Worm (Caenorhabditis elegans) whole organism, L3 larva: Measurements from ENCODE around the gene fbxa-183.

ENCODE experiments used
- R02D3.7 ChIP-seq: fragments of 150-350 bp; optimal IDR thresholded peaks from 2 replicates; lab custom pipeline; 2014; ENCODE audit warnings: missing biosample characterization, missing genetic modification characterization
- ZK546.5 ChIP-seq: sonication (generic microtip); optimal IDR thresholded peaks from 2 replicates; lab custom pipeline; 2017; ENCODE audit warnings: missing biosample characterization, missing genetic modification characterization
- aly-2 ChIP-seq: fragments of 150-350 bp; optimal IDR thresholded peaks from 2 replicates; lab custom pipeline; 2014; ENCODE audit warnings: missing biosample characterization, missing genetic modification characterization
- ama-1 ChIP-seq: fragments of 150-350 bp; optimal IDR thresholded peaks from 2 replicates; lab custom pipeline; 2018
- ceh-16 ChIP-seq: sonication (generic microtip); optimal IDR thresholded peaks from 2 replicates; lab custom pipeline; 2017; ENCODE audit warnings: missing biosample characterization, missing genetic modification characterization
- ceh-28 ChIP-seq: fragments of 150-350 bp; optimal IDR thresholded peaks from 2 replicates; lab custom pipeline; 2014; ENCODE audit warnings: missing biosample characterization, missing genetic modification reagents, missing genetic modification characterization
- ceh-82 ChIP-seq: fragments of 150-350 bp; optimal IDR thresholded peaks from 2 replicates; lab custom pipeline; 2014; ENCODE audit warnings: missing biosample characterization, missing genetic modification characterization
- ceh-9 ChIP-seq: sonication (generic microtip); optimal IDR thresholded peaks from 2 replicates; lab custom pipeline; 2018; ENCODE audit warnings: missing biosample characterization, missing genetic modification characterization
- daf-12 ChIP-seq: fragments of 150-350 bp; optimal IDR thresholded peaks from 2 replicates; lab custom pipeline; 2014; ENCODE audit warnings: missing biosample characterization, missing genetic modification reagents, missing genetic modification characterization
- egl-27 ChIP-seq: sonication (generic microtip); optimal IDR thresholded peaks from 4 replicates; lab custom pipeline; 2017; ENCODE audit warnings: missing biosample characterization, missing genetic modification reagents, missing genetic modification characterization
- egl-5 ChIP-seq: fragments of 150-350 bp; optimal IDR thresholded peaks from 2 replicates; lab custom pipeline; 2017; ENCODE audit warnings: missing biosample characterization, missing genetic modification reagents, missing genetic modification characterization, inconsistent platforms
- elt-1 ChIP-seq: fragments of 150-350 bp; optimal IDR thresholded peaks from 2 replicates; lab custom pipeline; 2014; ENCODE audit warnings: missing biosample characterization, missing genetic modification characterization
- elt-2 ChIP-seq: sonication (generic microtip); optimal IDR thresholded peaks from 2 replicates; lab custom pipeline; 2016; ENCODE audit warnings: missing genetic modification reagents, mild to moderate bottlenecking, missing genetic modification characterization, missing compliant biosample characterization
- elt-3 ChIP-seq, 3 experiments: fragments of 150-350 bp in 1 of 3; sonication (generic microtip) in 2 of 3; optimal IDR thresholded peaks; 2 replicates in 2 of 3; 4 replicates in 1 of 3; lab custom pipeline; 2014 to 2017; ENCODE audit warnings: missing biosample characterization in 3 of 3, missing genetic modification characterization in 3 of 3
- eor-1 ChIP-seq, 2 experiments: fragments of 150-350 bp; optimal IDR thresholded peaks; 2 replicates each; lab custom pipeline; 2014 to 2018; ENCODE audit warnings: missing biosample characterization in 2 of 2, missing genetic modification characterization in 2 of 2
- fkh-10 ChIP-seq: sonication (generic microtip); optimal IDR thresholded peaks from 2 replicates; lab custom pipeline; 2017; ENCODE audit warnings: missing biosample characterization, missing genetic modification reagents, missing genetic modification characterization
- fkh-2 ChIP-seq: fragments of 150-350 bp; optimal IDR thresholded peaks from 2 replicates; lab custom pipeline; 2014; ENCODE audit warnings: missing biosample characterization, missing genetic modification reagents, missing genetic modification characterization
- fos-1 ChIP-seq: fragments of 150-350 bp; optimal IDR thresholded peaks from 2 replicates; lab custom pipeline; 2014; ENCODE audit warnings: missing biosample characterization, missing genetic modification characterization
- hmg-11 ChIP-seq: sonication (generic microtip); optimal IDR thresholded peaks from 2 replicates; lab custom pipeline; 2016; ENCODE audit warnings: missing genetic modification characterization, missing compliant biosample characterization
- jun-1 ChIP-seq: fragments of 150-350 bp; optimal IDR thresholded peaks from 2 replicates; lab custom pipeline; 2014; ENCODE audit warnings: missing biosample characterization, missing genetic modification reagents, missing genetic modification characterization
- lin-15B ChIP-seq: fragments of 150-350 bp; optimal IDR thresholded peaks from 2 replicates; lab custom pipeline; 2014; ENCODE audit warnings: missing biosample characterization, missing genetic modification characterization
- lin-39 ChIP-seq: fragments of 150-350 bp; optimal IDR thresholded peaks from 2 replicates; lab custom pipeline; 2018; ENCODE audit warnings: missing biosample characterization, missing genetic modification reagents, missing genetic modification characterization
- lsy-12 ChIP-seq: sonication (generic microtip); optimal IDR thresholded peaks from 2 replicates; lab custom pipeline; 2016; ENCODE audit warnings: mild to moderate bottlenecking, missing genetic modification characterization, missing compliant biosample characterization
- mdl-1 ChIP-seq: fragments of 150-350 bp; optimal IDR thresholded peaks from 2 replicates; lab custom pipeline; 2014; ENCODE audit warnings: missing biosample characterization, missing genetic modification characterization
- mml-1 ChIP-seq: fragments of 150-350 bp; sonication (generic microtip); optimal IDR thresholded peaks from 3 replicates; lab custom pipeline; 2014; ENCODE audit warnings: missing biosample characterization, missing genetic modification characterization
- nfya-1 ChIP-seq: sonication (generic microtip); optimal IDR thresholded peaks from 2 replicates; lab custom pipeline; 2017; ENCODE audit warnings: missing genetic modification characterization, mild to moderate bottlenecking, missing compliant biosample characterization, antibody characterized with exemption, moderate library complexity; ENCODE audit not compliant: insufficient read depth
- nhr-11 ChIP-seq: fragments of 150-350 bp; optimal IDR thresholded peaks from 2 replicates; lab custom pipeline; 2014; ENCODE audit warnings: missing biosample characterization, missing genetic modification characterization
- nhr-12 ChIP-seq: fragments of 150-350 bp; optimal IDR thresholded peaks from 2 replicates; lab custom pipeline; 2014; ENCODE audit warnings: missing biosample characterization, missing genetic modification characterization
- nhr-23 ChIP-seq: fragments of 150-350 bp; optimal IDR thresholded peaks from 2 replicates; lab custom pipeline; 2014; ENCODE audit warnings: missing biosample characterization, missing genetic modification reagents, missing genetic modification characterization
- nhr-237 ChIP-seq: fragments of 150-350 bp; optimal IDR thresholded peaks from 2 replicates; lab custom pipeline; 2014; ENCODE audit warnings: missing biosample characterization, missing genetic modification characterization
- nhr-25 ChIP-seq: sonication (generic microtip); optimal IDR thresholded peaks from 2 replicates; lab custom pipeline; 2017; ENCODE audit warnings: missing biosample characterization, missing genetic modification characterization
- nhr-28 ChIP-seq: fragments of 150-350 bp; optimal IDR thresholded peaks from 2 replicates; lab custom pipeline; 2014; ENCODE audit warnings: missing biosample characterization, missing genetic modification characterization
- nhr-43 ChIP-seq: sonication (generic microtip); optimal IDR thresholded peaks from 2 replicates; lab custom pipeline; 2016; ENCODE audit warnings: mild to moderate bottlenecking, missing genetic modification characterization, missing compliant biosample characterization; ENCODE audit not compliant: poor library complexity, severe bottlenecking
- nhr-67 ChIP-seq: fragments of 150-350 bp; optimal IDR thresholded peaks from 2 replicates; lab custom pipeline; 2014; ENCODE audit warnings: missing biosample characterization, missing genetic modification characterization
- nhr-76 ChIP-seq: fragments of 150-350 bp; sonication (generic microtip); optimal IDR thresholded peaks from 5 replicates; lab custom pipeline; 2014; ENCODE audit warnings: missing biosample characterization, missing genetic modification characterization
- nhr-77 ChIP-seq: fragments of 150-350 bp; optimal IDR thresholded peaks from 2 replicates; lab custom pipeline; 2014; ENCODE audit warnings: missing biosample characterization, missing genetic modification characterization
- pha-4 ChIP-seq: fragments of 150-350 bp; optimal IDR thresholded peaks from 2 replicates; lab custom pipeline; 2014; ENCODE audit warnings: missing biosample characterization, missing genetic modification reagents, missing genetic modification characterization
- pqm-1 ChIP-seq: fragments of 150-350 bp; optimal IDR thresholded peaks from 2 replicates; lab custom pipeline; 2017; ENCODE audit warnings: missing biosample characterization, missing genetic modification characterization, inconsistent platforms
- sea-2 ChIP-seq: fragments of 150-350 bp; sonication (generic microtip); optimal IDR thresholded peaks from 4 replicates; lab custom pipeline; 2014; ENCODE audit warnings: missing biosample characterization, missing genetic modification reagents, missing genetic modification characterization
- skn-1 ChIP-seq: fragments of 150-350 bp; optimal IDR thresholded peaks from 2 replicates; lab custom pipeline; 2014; ENCODE audit warnings: missing biosample characterization, missing genetic modification characterization
- snpc-4 ChIP-seq: fragments of 150-350 bp; optimal IDR thresholded peaks from 2 replicates; lab custom pipeline; 2014; ENCODE audit warnings: missing biosample characterization, missing genetic modification characterization
- tbx-2 ChIP-seq: sonication (generic microtip); optimal IDR thresholded peaks from 2 replicates; lab custom pipeline; 2016; ENCODE audit warnings: mild to moderate bottlenecking, missing genetic modification characterization, missing compliant biosample characterization
- unc-39 ChIP-seq: sonication (generic microtip); optimal IDR thresholded peaks from 4 replicates; lab custom pipeline; 2017; ENCODE audit warnings: missing biosample characterization, missing genetic modification characterization
- unc-62 ChIP-seq: fragments of 150-350 bp; sonication (generic microtip); optimal IDR thresholded peaks from 4 replicates; lab custom pipeline; 2014; ENCODE audit warnings: missing biosample characterization, missing genetic modification reagents, missing genetic modification characterization
- zag-1 ChIP-seq: fragments of 150-350 bp; optimal IDR thresholded peaks from 2 replicates; lab custom pipeline; 2014; ENCODE audit warnings: missing biosample characterization, missing genetic modification characterization
- ztf-11 ChIP-seq: fragments of 150-350 bp; optimal IDR thresholded peaks from 2 replicates; lab custom pipeline; 2014; ENCODE audit warnings: missing biosample characterization, missing genetic modification characterization
- ztf-4 ChIP-seq: fragments of 150-350 bp; optimal IDR thresholded peaks from 2 replicates; lab custom pipeline; 2014; ENCODE audit warnings: missing biosample characterization, missing genetic modification characterization

Gene fbxa-183

DNA sequence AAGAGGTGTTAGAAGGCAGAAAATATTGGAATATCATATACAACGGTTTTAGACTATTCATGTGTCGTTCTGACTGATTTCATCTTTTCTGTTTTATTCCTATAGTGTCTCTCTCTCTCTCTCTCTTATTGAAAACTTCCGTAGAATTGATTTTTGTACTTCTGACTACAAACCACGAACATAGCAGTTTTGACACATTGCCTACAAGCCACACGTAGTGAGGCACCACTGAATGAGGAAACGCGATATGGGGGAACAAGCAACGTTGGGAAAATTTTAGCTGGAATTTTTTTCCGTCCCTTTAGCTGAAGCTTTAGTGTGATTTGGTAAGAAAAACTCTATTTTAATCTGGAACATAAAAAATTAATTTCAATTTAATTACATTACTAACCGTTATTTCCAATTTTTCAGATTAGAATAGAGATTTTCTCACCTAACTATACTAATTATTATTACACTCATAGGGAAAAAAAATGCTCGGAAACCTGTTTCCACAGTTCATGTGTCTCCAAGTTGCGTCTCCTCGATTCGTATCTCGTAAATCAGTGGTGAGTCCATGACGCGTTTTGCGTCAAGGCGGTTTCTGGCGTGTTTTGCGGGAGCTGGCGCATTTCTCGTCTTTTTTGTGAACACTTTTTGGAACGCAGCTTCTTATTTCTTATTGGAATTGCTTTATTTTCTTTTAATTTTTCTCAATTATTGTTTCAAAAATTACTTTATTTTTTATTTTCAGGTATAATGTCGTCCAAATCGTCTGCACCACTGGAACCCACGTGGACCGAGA is 8.1 kb upstream of the fbxa-183 start, which contains the start of the genes nhr-142 and F44E7.9:
Gene nhr-142 (minus strand): TSS at position 57 of the 784 bp plus-strand sequence.
Gene F44E7.9 (plus strand): TSS at position 734 of the 784 bp plus-strand sequence.
- TF ChIP-seq egl-27 (tag; lab: Kevin White, UChicago), result peak; percentile 25
- peak; percentile 83 for TF ChIP-seq pha-4 (tag; lab: Kevin White, UChicago)
- no peak for TF ChIP-seq nhr-237 (tag; lab: Kevin White, UChicago)
- no peak for TF ChIP-seq aly-2 (tag; lab: Kevin White, UChicago)
- peak; percentile 81 for TF ChIP-seq lsy-12 (tag; lab: Kevin White, UChicago)
- peak; percentile 70 for TF ChIP-seq R02D3.7 (tag; lab: Kevin White, UChicago)
- TF ChIP-seq unc-39 (tag; lab: Kevin White, UChicago), result no peak
- no peak for TF ChIP-seq elt-1
- peak; percentile 72 for TF ChIP-seq nfya-1 (tag; lab: Kevin White, UChicago)
- TF ChIP-seq elt-2, result peak; percentile 72
- no peak for TF ChIP-seq eor-1 (tag; optimal IDR thresholded peaks at IDR 0.05; lab: Kevin White, UChicago)
- no peak for TF ChIP-seq nhr-28
- TF ChIP-seq ama-1, result no peak
- peak; percentile 72 for TF ChIP-seq snpc-4 (tag; lab: Kevin White, UChicago)
- no peak for TF ChIP-seq elt-3 (tag; optimal IDR thresholded peaks at IDR 0.05; lab: Kevin White, UChicago)
- TF ChIP-seq ceh-16 (tag; lab: Kevin White, UChicago), result no peak
- TF ChIP-seq skn-1 (tag; lab: Kevin White, UChicago), result peak; percentile 45
- peak; percentile 59 for TF ChIP-seq ceh-82 (tag; lab: Kevin White, UChicago)
- peak; percentile 10 for TF ChIP-seq ceh-28 (tag; lab: Kevin White, UChicago)
- no peak for TF ChIP-seq nhr-67
- no peak for TF ChIP-seq ztf-11 (tag; lab: Kevin White, UChicago)
- peak; percentile 63 for TF ChIP-seq nhr-25 (tag; lab: Kevin White, UChicago)
- TF ChIP-seq mml-1 (tag; lab: Kevin White, UChicago), result no peak
- TF ChIP-seq nhr-77 (tag; lab: Kevin White, UChicago), result peak; percentile 41
- no peak for TF ChIP-seq fkh-2 (tag; lab: Kevin White, UChicago)
- peak; percentile 62 for TF ChIP-seq pqm-1 (tag; lab: Kevin White, UChicago)
- TF ChIP-seq fos-1 (tag; lab: Kevin White, UChicago), result no peak
- TF ChIP-seq lin-39 (tag; lab: Kevin White, UChicago), result peak; percentile 52
- TF ChIP-seq hmg-11 (tag; lab: Kevin White, UChicago), result peak; percentile 71
- no peak for TF ChIP-seq ztf-4
- TF ChIP-seq unc-62 (GFP tag; lab: Kevin White, UChicago), result no peak
- TF ChIP-seq nhr-23 (tag; lab: Kevin White, UChicago), result peak; percentile 81
- peak; percentile 6 for TF ChIP-seq fkh-10 (GFP tag; lab: Kevin White, UChicago)
- no peak for TF ChIP-seq mdl-1 (tag; lab: Kevin White, UChicago)
- TF ChIP-seq jun-1 (tag; lab: Kevin White, UChicago), result peak; percentile 35
- peak; percentile 43 for TF ChIP-seq egl-5 (tag; lab: Kevin White, UChicago)
- TF ChIP-seq lin-15B (tag; lab: Kevin White, UChicago), result peak; percentile 91
- TF ChIP-seq ZK546.5 (tag; lab: Kevin White, UChicago), result no peak
- TF ChIP-seq ceh-9 (tag; lab: Kevin White, UChicago), result no peak
- no peak for TF ChIP-seq zag-1 (tag; lab: Kevin White, UChicago)
- no peak for TF ChIP-seq sea-2 (GFP tag; lab: Kevin White, UChicago)
- TF ChIP-seq nhr-11 (tag; lab: Kevin White, UChicago), result peak; percentile 60
- TF ChIP-seq nhr-43, result peak; percentile 78
- TF ChIP-seq nhr-12 (tag; lab: Kevin White, UChicago), result no peak
- TF ChIP-seq tbx-2 (tag; lab: Kevin White, UChicago), result peak; percentile 71
- TF ChIP-seq nhr-76 (tag; lab: Kevin White, UChicago), result peak; percentile 24
- TF ChIP-seq daf-12 (tag; lab: Kevin White, UChicago), result no peak
